Worm (Caenorhabditis elegans) whole organism, L4 larva: ENCODE measurements around the gene T22D1.1.

Experiments used
- F37D6.2 ChIP-seq: sonication (generic microtip); optimal IDR thresholded peaks from 2 replicates; lab custom pipeline; 2016; ENCODE audit warnings: mild to moderate bottlenecking, missing genetic modification characterization, missing compliant biosample characterization
- R02D3.7 ChIP-seq: fragments of 150-350 bp; sonication (generic microtip); optimal IDR thresholded peaks from 3 replicates; lab custom pipeline; 2014; ENCODE audit warnings: missing biosample characterization, missing genetic modification characterization
- T20F7.1 ChIP-seq: fragments of 200-800 bp; sonication (Bioruptor generic); optimal IDR thresholded peaks from 2 replicates; lab custom pipeline; 2018; ENCODE audit warnings: mild to moderate bottlenecking, missing genetic modification characterization, missing compliant biosample characterization
- Y48G9A.11 ChIP-seq: fragments of 200-800 bp; sonication (Bioruptor generic); IDR thresholded peaks from 2 replicates; pipeline ENCODE4 v1.3.6; 2022; ENCODE audit warnings: missing genetic modification reagents, missing genetic modification characterization, missing compliant biosample characterization
- aha-1 ChIP-seq: fragments of 150-350 bp; peaks from one replicate; lab custom pipeline; 2014; ENCODE audit warnings: missing biosample characterization, missing genetic modification characterization
- attf-4 ChIP-seq: sonication (generic microtip); optimal IDR thresholded peaks from 3 replicates; lab custom pipeline; 2017; ENCODE audit warnings: missing biosample characterization, missing genetic modification characterization
- ceh-28 ChIP-seq: fragments of 150-350 bp; optimal IDR thresholded peaks from 2 replicates; lab custom pipeline; 2014; ENCODE audit warnings: missing biosample characterization, missing genetic modification reagents, missing genetic modification characterization
- ceh-82 ChIP-seq: sonication (generic microtip); optimal IDR thresholded peaks from 2 replicates; lab custom pipeline; 2017; ENCODE audit warnings: missing biosample characterization, missing genetic modification characterization
- daf-12 ChIP-seq: fragments of 150-350 bp; optimal IDR thresholded peaks from 2 replicates; lab custom pipeline; 2014; ENCODE audit warnings: missing biosample characterization, missing genetic modification reagents, missing genetic modification characterization
- daf-19 ChIP-seq: fragments of 200-800 bp; sonication (Bioruptor generic); conservative IDR thresholded peaks from 2 replicates; pipeline ENCODE4 v1.3.6; 2022; ENCODE audit warnings: missing genetic modification characterization, missing compliant biosample characterization
- dmd-6 ChIP-seq: fragments of 200-800 bp; sonication (Bioruptor generic); IDR thresholded peaks from 2 replicates; pipeline ENCODE4 v1.3.6; 2022; ENCODE audit warnings: missing genetic modification reagents, missing genetic modification characterization, missing compliant biosample characterization
- dmd-8 ChIP-seq: fragments of 200-800 bp; sonication (Bioruptor generic); IDR thresholded peaks from 2 replicates; pipeline ENCODE4 v1.3.6; 2022; ENCODE audit warnings: missing genetic modification characterization, missing compliant biosample characterization
- dmd-9 ChIP-seq: fragments of 200-800 bp; sonication (Bioruptor generic); IDR thresholded peaks from 2 replicates; pipeline ENCODE4 v1.3.6; 2022; ENCODE audit warnings: missing genetic modification reagents, missing genetic modification characterization, missing compliant biosample characterization
- dpl-1 ChIP-seq: fragments of 150-350 bp; optimal IDR thresholded peaks from 2 replicates; lab custom pipeline; 2014; ENCODE audit warnings: missing biosample characterization, missing genetic modification reagents, missing genetic modification characterization
- dve-1 ChIP-seq: sonication (generic microtip); optimal IDR thresholded peaks from 2 replicates; lab custom pipeline; 2017; ENCODE audit warnings: antibody characterized with exemption, mild to moderate bottlenecking, missing genetic modification characterization, missing compliant biosample characterization; ENCODE audit not compliant: insufficient read depth
- egl-43 ChIP-seq: fragments of 200-800 bp; sonication (Bioruptor generic); IDR thresholded peaks from 2 replicates; pipeline ENCODE4 v1.3.6; 2022; ENCODE audit warnings: missing genetic modification reagents, missing genetic modification characterization, missing compliant biosample characterization
- fkh-10 ChIP-seq: fragments of 150-350 bp; optimal IDR thresholded peaks from 2 replicates; lab custom pipeline; 2014; ENCODE audit warnings: missing biosample characterization, missing genetic modification reagents, missing genetic modification characterization
- hlh-30 ChIP-seq: sonication (generic microtip); optimal IDR thresholded peaks from 2 replicates; lab custom pipeline; 2017; ENCODE audit warnings: antibody characterized with exemption, mild to moderate bottlenecking, missing genetic modification characterization, missing compliant biosample characterization; ENCODE audit not compliant: insufficient read depth
- hmg-1.1 ChIP-seq: fragments of 200-800 bp; sonication (Bioruptor generic); IDR thresholded peaks from 2 replicates; pipeline ENCODE4 v1.3.6; 2022; ENCODE audit warnings: missing genetic modification reagents, missing genetic modification characterization, missing compliant biosample characterization
- lin-38 ChIP-seq: fragments of 200-800 bp; sonication (Bioruptor generic); IDR thresholded peaks from 2 replicates; pipeline ENCODE4 v1.3.6; 2022; ENCODE audit warnings: missing genetic modification reagents, missing genetic modification characterization, missing compliant biosample characterization
- lin-39 ChIP-seq: fragments of 150-350 bp; optimal IDR thresholded peaks from 2 replicates; lab custom pipeline; 2014; ENCODE audit warnings: missing biosample characterization, missing genetic modification reagents, missing genetic modification characterization
- madf-5 ChIP-seq, 2 experiments: fragments of 200-800 bp; sonication (Bioruptor generic); IDR thresholded peaks; 2 replicates each; pipeline ENCODE4 v1.3.6; 2022; ENCODE audit warnings: missing compliant biosample characterization in 2 of 2, missing genetic modification characterization in 2 of 2
- madf-9 ChIP-seq: fragments of 200-800 bp; sonication (Bioruptor generic); conservative IDR thresholded peaks from 2 replicates; pipeline ENCODE4 v1.3.6; 2022; ENCODE audit warnings: missing genetic modification reagents, missing genetic modification characterization, missing compliant biosample characterization
- mdt-29 ChIP-seq: fragments of 200-800 bp; sonication (Bioruptor generic); IDR thresholded peaks from 2 replicates; pipeline ENCODE4 v1.3.6; 2022; ENCODE audit warnings: missing genetic modification reagents, missing genetic modification characterization, missing compliant biosample characterization
- mxl-3 ChIP-seq: fragments of 200-800 bp; sonication (Bioruptor generic); optimal IDR thresholded peaks from 2 replicates; lab custom pipeline; 2018; ENCODE audit warnings: mild to moderate bottlenecking, missing genetic modification characterization, missing compliant biosample characterization
- nhr-11 ChIP-seq: fragments of 150-350 bp; optimal IDR thresholded peaks from 2 replicates; lab custom pipeline; 2014; ENCODE audit warnings: missing biosample characterization, missing genetic modification characterization
- nhr-237 ChIP-seq: sonication (generic microtip); optimal IDR thresholded peaks from 2 replicates; lab custom pipeline; 2017; ENCODE audit warnings: missing biosample characterization, missing genetic modification characterization
- nhr-25 ChIP-seq: sonication (generic microtip); optimal IDR thresholded peaks from 2 replicates; lab custom pipeline; 2017; ENCODE audit warnings: missing genetic modification characterization, mild to moderate bottlenecking, missing compliant biosample characterization, antibody characterized with exemption, moderate library complexity, borderline replicate concordance; ENCODE audit not compliant: insufficient read depth
- nhr-48 ChIP-seq: sonication (generic microtip); optimal IDR thresholded peaks from 2 replicates; lab custom pipeline; 2016; ENCODE audit warnings: mild to moderate bottlenecking, missing genetic modification characterization, missing compliant biosample characterization
- nhr-6 ChIP-seq: fragments of 150-350 bp; optimal IDR thresholded peaks from 2 replicates; lab custom pipeline; 2014; ENCODE audit warnings: missing biosample characterization, missing genetic modification characterization
- nhr-77 ChIP-seq: fragments of 150-350 bp; optimal IDR thresholded peaks from 2 replicates; lab custom pipeline; 2014; ENCODE audit warnings: missing biosample characterization, missing genetic modification characterization
- php-3 ChIP-seq: fragments of 200-800 bp; sonication (Bioruptor generic); IDR thresholded peaks from 2 replicates; pipeline ENCODE4 v1.3.6; 2022; ENCODE audit warnings: missing genetic modification reagents, missing genetic modification characterization, missing compliant biosample characterization
- pqm-1 ChIP-seq: sonication (generic microtip); optimal IDR thresholded peaks from 2 replicates; lab custom pipeline; 2017; ENCODE audit warnings: missing biosample characterization, missing genetic modification characterization
- sdz-12 ChIP-seq: fragments of 200-800 bp; sonication (Bioruptor generic); optimal IDR thresholded peaks from 2 replicates; lab custom pipeline; 2018; ENCODE audit warnings: mild to moderate bottlenecking, missing genetic modification characterization, missing compliant biosample characterization
- set-16 ChIP-seq: fragments of 200-800 bp; sonication (Bioruptor generic); IDR thresholded peaks from 2 replicates; pipeline ENCODE4 v1.3.6; 2022; ENCODE audit warnings: missing genetic modification reagents, missing genetic modification characterization, missing compliant biosample characterization
- snpc-1.2 ChIP-seq: fragments of 200-800 bp; sonication (Bioruptor generic); IDR thresholded peaks from 2 replicates; pipeline ENCODE4 v1.3.6; 2022; ENCODE audit warnings: missing genetic modification reagents, missing genetic modification characterization, missing compliant biosample characterization
- spr-3 ChIP-seq: fragments of 200-800 bp; sonication (Bioruptor generic); optimal IDR thresholded peaks from 2 replicates; lab custom pipeline; 2018; ENCODE audit warnings: mild to moderate bottlenecking, missing genetic modification characterization, missing compliant biosample characterization
- tag-97 ChIP-seq: fragments of 200-800 bp; sonication (Bioruptor generic); IDR thresholded peaks from 2 replicates; pipeline ENCODE4 v1.3.6; 2022; ENCODE audit warnings: missing genetic modification characterization, missing compliant biosample characterization
- tra-1 ChIP-seq: fragments of 200-800 bp; sonication (Bioruptor generic); IDR thresholded peaks from 2 replicates; pipeline ENCODE4 v1.3.6; 2022; ENCODE audit warnings: missing genetic modification reagents, missing genetic modification characterization, missing compliant biosample characterization
- unc-130 ChIP-seq: sonication (generic microtip); optimal IDR thresholded peaks from 2 replicates; lab custom pipeline; 2016; ENCODE audit warnings: missing genetic modification reagents, missing genetic modification characterization, missing compliant biosample characterization
- unc-39 ChIP-seq: sonication (generic microtip); optimal IDR thresholded peaks from 2 replicates; lab custom pipeline; 2017; ENCODE audit warnings: missing biosample characterization, missing genetic modification characterization
- vab-7 ChIP-seq: fragments of 200-800 bp; sonication (Bioruptor generic); IDR thresholded peaks from 2 replicates; pipeline ENCODE4 v1.3.6; 2022; ENCODE audit warnings: missing genetic modification reagents, missing genetic modification characterization, missing compliant biosample characterization
- zag-1 ChIP-seq: fragments of 150-350 bp; optimal IDR thresholded peaks from 2 replicates; lab custom pipeline; 2014; ENCODE audit warnings: missing biosample characterization, missing genetic modification characterization
- zfp-2 ChIP-seq: sonication (generic microtip); optimal IDR thresholded peaks from 2 replicates; lab custom pipeline; 2016; ENCODE audit warnings: mild to moderate bottlenecking, missing genetic modification characterization, missing compliant biosample characterization
- zfp-3 ChIP-seq: fragments of 200-800 bp; sonication (Bioruptor generic); conservative IDR thresholded peaks from 2 replicates; pipeline ENCODE4 v1.3.6; 2022; ENCODE audit warnings: missing genetic modification reagents, missing genetic modification characterization, missing compliant biosample characterization
- ztf-11 ChIP-seq: fragments of 150-350 bp; optimal IDR thresholded peaks from 2 replicates; lab custom pipeline; 2014; ENCODE audit warnings: missing biosample characterization, missing genetic modification characterization

The T22D1.1 gene

ce11 chrIV:6887601-6888099, 35.5 kb upstream of the T22D1.1 start, which contains the start of the genes T05A12.3 and T05A12.4:
T05A12.3 (minus strand) TSS chrIV:6887651.
T05A12.4 (plus strand) TSS chrIV:6887948.
- TF ChIP-seq vab-7 (GFP tag; lab: Robert Waterston, UW) (no peak), attf-4 (no peak), lin-38 (no peak), madf-5 (GFP tag; IDR thresholded peaks at IDR 0.05; lab: Robert Waterston, UW) (no peak), nhr-48 (tag; lab: Kevin White, UChicago) (peak; percentile 24), snpc-1.2 (GFP tag; lab: Robert Waterston, UW) (peak; percentile 91), nhr-6 (tag; lab: Kevin White, UChicago) (peak; percentile 44), ztf-11 (tag; lab: Kevin White, UChicago) (no peak), mdt-29 (GFP tag; lab: Robert Waterston, UW) (no peak), zfp-3 (no peak), lin-39 (no peak), nhr-77 (tag; lab: Kevin White, UChicago) (no peak), dmd-9 (GFP tag; lab: Robert Waterston, UW) (0 out of 2 replicates have a peak, but pooled peaks have one; percentile 21), nhr-25 (tag; lab: Kevin White, UChicago) (no peak), unc-130 (GFP tag; lab: Kevin White, UChicago) (peak; percentile 86), egl-43 (GFP tag; lab: Robert Waterston, UW) (no peak), daf-12 (tag; lab: Kevin White, UChicago) (no peak), hmg-1.1 (GFP tag; lab: Robert Waterston, UW) (no peak), aha-1 (tag; lab: Kevin White, UChicago) (no peak), tra-1 (GFP tag; lab: Robert Waterston, UW) (no peak; the same call in 1 of the 2 replicates), mxl-3 (GFP tag; lab: Kevin White, UChicago) (peak; percentile 78), nhr-237 (tag; lab: Kevin White, UChicago) (no peak), hlh-30 (tag; lab: Kevin White, UChicago) (no peak), dve-1 (tag; lab: Kevin White, UChicago) (no peak), unc-39 (tag; lab: Kevin White, UChicago) (no peak), sdz-12 (no peak), fkh-10 (GFP tag; lab: Kevin White, UChicago) (no peak), ceh-28 (tag; lab: Kevin White, UChicago) (peak; percentile 39), tag-97 (GFP tag; lab: Robert Waterston, UW) (no peak), ceh-82 (tag; lab: Kevin White, UChicago) (no peak), dpl-1 (GFP tag; lab: Kevin White, UChicago) (no peak), F37D6.2 (no peak), dmd-6 (GFP tag; lab: Robert Waterston, UW) (peak; percentile 46), nhr-11 (tag; lab: Kevin White, UChicago) (no peak), pqm-1 (no peak), T20F7.1 (GFP tag; lab: Kevin White, UChicago) (no peak), dmd-8 (GFP tag; lab: Robert Waterston, UW) (no peak), spr-3 (GFP tag; lab: Kevin White, UChicago) (no peak), R02D3.7 (no peak)
- TF ChIP-seq, all 104 proteins: peak for 8

DNA sequence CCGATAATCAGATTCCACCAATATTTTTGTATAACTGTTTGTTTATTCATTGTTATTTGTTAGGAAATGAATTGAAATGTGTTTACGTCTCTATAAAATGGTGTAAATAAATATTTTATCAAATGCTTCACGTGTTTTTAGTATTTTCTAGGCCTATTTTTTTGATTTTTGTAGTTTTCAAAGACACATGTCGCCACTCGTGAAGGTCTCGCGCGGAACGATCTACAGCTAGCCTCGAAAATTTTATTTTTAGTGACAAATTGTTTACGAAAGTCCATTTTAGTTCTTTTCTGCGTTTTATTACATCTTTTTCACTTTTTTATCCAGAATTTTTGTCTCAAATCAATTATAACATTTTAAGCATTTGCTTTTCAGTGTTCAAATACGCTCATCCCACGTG, 19.6 kb upstream of the T22D1.1 start, which contains the start of gene T22D1.5:
TSS of gene T22D1.5 (plus strand) at position 376 of the 400 bp plus-strand sequence.
- TF ChIP-seq zag-1 (tag; lab: Kevin White, UChicago) (no peak), vab-7 (GFP tag; lab: Robert Waterston, UW) (no peak), php-3 (GFP tag; lab: Robert Waterston, UW) (no peak), snpc-1.2 (GFP tag; lab: Robert Waterston, UW) (peak; percentile 85), dve-1 (tag; lab: Kevin White, UChicago) (no peak), mxl-3 (GFP tag; lab: Kevin White, UChicago) (no peak), madf-9 (GFP tag; lab: Robert Waterston, UW) (no peak), zfp-2 (no peak), Y48G9A.11 (GFP tag; lab: Robert Waterston, UW) (peak; percentile 22; the same call in 1 of the 2 replicates), unc-130 (GFP tag; lab: Kevin White, UChicago) (peak; percentile 38), set-16 (GFP tag; lab: Robert Waterston, UW) (no peak), ceh-28 (tag; lab: Kevin White, UChicago) (no peak), dmd-9 (GFP tag; lab: Robert Waterston, UW) (no peak), pqm-1 (no peak), daf-19 (GFP tag; lab: Robert Waterston, UW) (no peak)
